Worm (Caenorhabditis elegans) whole organism, L3 larva: ENCODE data around the gene Y37D8A.29.

Experiments
- egl-27 ChIP-seq: sonication (generic microtip); optimal IDR thresholded peaks from 4 replicates; lab custom pipeline; 2017; ENCODE audit warnings: missing biosample characterization, missing genetic modification reagents, missing genetic modification characterization
- fos-1 ChIP-seq: fragments of 150-350 bp; optimal IDR thresholded peaks from 2 replicates; lab custom pipeline; 2014; ENCODE audit warnings: missing biosample characterization, missing genetic modification characterization
- jun-1 ChIP-seq: fragments of 150-350 bp; optimal IDR thresholded peaks from 2 replicates; lab custom pipeline; 2014; ENCODE audit warnings: missing biosample characterization, missing genetic modification reagents, missing genetic modification characterization
- nhr-11 ChIP-seq: fragments of 150-350 bp; optimal IDR thresholded peaks from 2 replicates; lab custom pipeline; 2014; ENCODE audit warnings: missing biosample characterization, missing genetic modification characterization
- nhr-77 ChIP-seq: fragments of 150-350 bp; optimal IDR thresholded peaks from 2 replicates; lab custom pipeline; 2014; ENCODE audit warnings: missing biosample characterization, missing genetic modification characterization
- pqm-1 ChIP-seq: fragments of 150-350 bp; optimal IDR thresholded peaks from 2 replicates; lab custom pipeline; 2017; ENCODE audit warnings: missing biosample characterization, missing genetic modification characterization, inconsistent platforms
- unc-39 ChIP-seq: sonication (generic microtip); optimal IDR thresholded peaks from 4 replicates; lab custom pipeline; 2017; ENCODE audit warnings: missing biosample characterization, missing genetic modification characterization

ce11 chrIII:12894207-12894606 lies 2.7 kb upstream of the Y37D8A.29 start:
- no peak for TF ChIP-seq nhr-11
- TF ChIP-seq jun-1 (tag; lab: Kevin White, UChicago) = no peak
- no peak for TF ChIP-seq pqm-1 (tag; lab: Kevin White, UChicago)
- no peak for TF ChIP-seq egl-27 (tag; lab: Kevin White, UChicago)
- TF ChIP-seq unc-39 (tag; lab: Kevin White, UChicago) = no peak
- no peak for TF ChIP-seq fos-1 (tag; lab: Kevin White, UChicago)
- no peak for TF ChIP-seq nhr-77 (tag; lab: Kevin White, UChicago)
